Worm (Caenorhabditis elegans) whole organism, L2 larva: Measurements from ENCODE around the gene F18E9.4.
A peak's percentile ranks its signal among the peaks of the same experiment; 100 is the strongest.

Source experiments
- C34F6.9 ChIP-seq: fragments of 150-350 bp; optimal IDR thresholded peaks from 2 replicates; lab custom pipeline; 2014; ENCODE audit warnings: missing biosample characterization, missing genetic modification characterization
- F13H6.1 ChIP-seq: sonication (generic microtip); optimal IDR thresholded peaks from 2 replicates; lab custom pipeline; 2016; ENCODE audit warnings: missing genetic modification characterization, missing compliant biosample characterization
- R02D3.7 ChIP-seq: fragments of 150-350 bp; optimal IDR thresholded peaks from 2 replicates; lab custom pipeline; 2014; ENCODE audit warnings: missing biosample characterization, missing genetic modification characterization
- Y55F3AM.14 ChIP-seq: fragments of 200-800 bp; sonication (Bioruptor generic); optimal IDR thresholded peaks from 2 replicates; lab custom pipeline; 2018; ENCODE audit warnings: mild to moderate bottlenecking, missing genetic modification characterization, missing compliant biosample characterization
- ZK546.5 ChIP-seq: sonication (generic microtip); optimal IDR thresholded peaks from 2 replicates; lab custom pipeline; 2017; ENCODE audit warnings: missing biosample characterization, missing genetic modification characterization
- ama-1 ChIP-seq: fragments of 150-350 bp; optimal IDR thresholded peaks from 2 replicates; lab custom pipeline; 2018; ENCODE audit warnings: inconsistent platforms
- blmp-1 ChIP-seq: sonication (generic microtip); optimal IDR thresholded peaks from 2 replicates; lab custom pipeline; 2017; ENCODE audit warnings: missing genetic modification characterization, mild to moderate bottlenecking, missing compliant biosample characterization, antibody characterized with exemption, moderate library complexity; ENCODE audit not compliant: insufficient read depth
- crh-2 ChIP-seq: sonication (generic microtip); optimal IDR thresholded peaks from 2 replicates; lab custom pipeline; 2017; ENCODE audit warnings: missing biosample characterization, missing genetic modification characterization
- dmd-4 ChIP-seq: sonication (generic microtip); optimal IDR thresholded peaks from 2 replicates; lab custom pipeline; 2017; ENCODE audit warnings: missing biosample characterization, missing genetic modification characterization
- elt-1 ChIP-seq: fragments of 150-350 bp; optimal IDR thresholded peaks from 2 replicates; lab custom pipeline; 2014; ENCODE audit warnings: missing biosample characterization, missing genetic modification characterization
- elt-3 ChIP-seq: sonication (generic microtip); optimal IDR thresholded peaks from 2 replicates; lab custom pipeline; 2017; ENCODE audit warnings: missing biosample characterization, missing genetic modification characterization
- fos-1 ChIP-seq: fragments of 150-350 bp; optimal IDR thresholded peaks from 2 replicates; lab custom pipeline; 2014; ENCODE audit warnings: missing biosample characterization, missing genetic modification characterization
- gmeb-1 ChIP-seq: fragments of 150-350 bp; optimal IDR thresholded peaks from 2 replicates; lab custom pipeline; 2014; ENCODE audit warnings: missing biosample characterization, missing genetic modification characterization
- lin-13 ChIP-seq: fragments of 150-350 bp; optimal IDR thresholded peaks from 2 replicates; lab custom pipeline; 2014; ENCODE audit warnings: missing biosample characterization, missing genetic modification reagents, missing genetic modification characterization
- lin-39 ChIP-seq: fragments of 150-350 bp; optimal IDR thresholded peaks from 2 replicates; lab custom pipeline; 2014; ENCODE audit warnings: missing biosample characterization, missing genetic modification reagents, missing genetic modification characterization
- lsy-2 ChIP-seq, 2 experiments: fragments of 150-350 bp in 1 of 2; sonication (generic microtip) in 1 of 2; optimal IDR thresholded peaks; 2 replicates each; lab custom pipeline; 2014 to 2017; ENCODE audit warnings: missing biosample characterization in 2 of 2, missing genetic modification characterization in 2 of 2
- mab-5 ChIP-seq: fragments of 150-350 bp; optimal IDR thresholded peaks from 2 replicates; lab custom pipeline; 2014; ENCODE audit warnings: missing biosample characterization, missing genetic modification characterization
- mbf-1 ChIP-seq: sonication (generic microtip); optimal IDR thresholded peaks from 2 replicates; lab custom pipeline; 2017; ENCODE audit warnings: missing biosample characterization, missing genetic modification characterization
- mdl-1 ChIP-seq, 2 experiments: fragments of 150-350 bp in 1 of 2; sonication (generic microtip) in 1 of 2; optimal IDR thresholded peaks; 2 replicates each; lab custom pipeline; 2017; ENCODE audit warnings: missing biosample characterization in 2 of 2, missing genetic modification characterization in 2 of 2
- nhr-10 ChIP-seq: sonication (generic microtip); optimal IDR thresholded peaks from 2 replicates; lab custom pipeline; 2017; ENCODE audit warnings: missing biosample characterization, missing genetic modification characterization
- nhr-11 ChIP-seq: fragments of 150-350 bp; optimal IDR thresholded peaks from 2 replicates; lab custom pipeline; 2014; ENCODE audit warnings: missing biosample characterization, missing genetic modification characterization
- nhr-12 ChIP-seq: fragments of 150-350 bp; optimal IDR thresholded peaks from 2 replicates; lab custom pipeline; 2014; ENCODE audit warnings: missing biosample characterization, missing genetic modification characterization
- nhr-129 ChIP-seq: fragments of 150-350 bp; optimal IDR thresholded peaks from 2 replicates; lab custom pipeline; 2014; ENCODE audit warnings: missing biosample characterization, missing genetic modification characterization
- nhr-21 ChIP-seq: fragments of 150-350 bp; optimal IDR thresholded peaks from 2 replicates; lab custom pipeline; 2014; ENCODE audit warnings: missing biosample characterization, missing genetic modification characterization
- nhr-23 ChIP-seq: fragments of 150-350 bp; optimal IDR thresholded peaks from 2 replicates; lab custom pipeline; 2014; ENCODE audit warnings: missing biosample characterization, missing genetic modification reagents, missing genetic modification characterization
- nhr-237 ChIP-seq: fragments of 150-350 bp; optimal IDR thresholded peaks from 2 replicates; lab custom pipeline; 2014; ENCODE audit warnings: missing biosample characterization, missing genetic modification characterization
- nhr-25 ChIP-seq: fragments of 150-350 bp; sonication (generic microtip); optimal IDR thresholded peaks from 3 replicates; lab custom pipeline; 2014; ENCODE audit warnings: missing biosample characterization, missing genetic modification characterization
- peb-1 ChIP-seq: fragments of 150-350 bp; optimal IDR thresholded peaks from 2 replicates; lab custom pipeline; 2014; ENCODE audit warnings: missing biosample characterization, missing genetic modification characterization
- sem-4 ChIP-seq: fragments of 150-350 bp; optimal IDR thresholded peaks from 2 replicates; lab custom pipeline; 2014; ENCODE audit warnings: missing biosample characterization, missing genetic modification reagents, missing genetic modification characterization
- skn-1 ChIP-seq: sonication (generic microtip); optimal IDR thresholded peaks from 2 replicates; lab custom pipeline; 2017; ENCODE audit warnings: missing biosample characterization, missing genetic modification characterization
- sma-3 ChIP-seq: sonication (generic microtip); optimal IDR thresholded peaks from 2 replicates; lab custom pipeline; 2016; ENCODE audit warnings: missing genetic modification reagents, missing genetic modification characterization, missing compliant biosample characterization
- sma-9 ChIP-seq, 2 experiments: fragments of 150-350 bp in 1 of 2; sonication (generic microtip) in 1 of 2; optimal IDR thresholded peaks; 2 replicates each; lab custom pipeline; 2014 to 2016; ENCODE audit warnings: missing genetic modification characterization in 2 of 2, mild to moderate bottlenecking in 1 of 2, missing biosample characterization in 1 of 2, missing compliant biosample characterization in 1 of 2, missing genetic modification reagents in 1 of 2, moderate library complexity in 1 of 2
- snpc-4 ChIP-seq: fragments of 150-350 bp; optimal IDR thresholded peaks from 2 replicates; lab custom pipeline; 2014; ENCODE audit warnings: missing biosample characterization, missing genetic modification characterization
- unc-55 ChIP-seq: fragments of 150-350 bp; sonication (generic microtip); optimal IDR thresholded peaks from 3 replicates; lab custom pipeline; 2014; ENCODE audit warnings: missing biosample characterization, missing genetic modification reagents, missing genetic modification characterization
- unc-62 ChIP-seq: fragments of 150-350 bp; optimal IDR thresholded peaks from 2 replicates; lab custom pipeline; 2014; ENCODE audit warnings: missing biosample characterization, missing genetic modification reagents, missing genetic modification characterization
- ztf-1 ChIP-seq: fragments of 200-800 bp; sonication (Bioruptor generic); conservative IDR thresholded peaks from 2 replicates; pipeline ENCODE4 v1.3.6; 2022; ENCODE audit warnings: missing genetic modification characterization, missing compliant biosample characterization

F18E9.4 gene

DNA sequence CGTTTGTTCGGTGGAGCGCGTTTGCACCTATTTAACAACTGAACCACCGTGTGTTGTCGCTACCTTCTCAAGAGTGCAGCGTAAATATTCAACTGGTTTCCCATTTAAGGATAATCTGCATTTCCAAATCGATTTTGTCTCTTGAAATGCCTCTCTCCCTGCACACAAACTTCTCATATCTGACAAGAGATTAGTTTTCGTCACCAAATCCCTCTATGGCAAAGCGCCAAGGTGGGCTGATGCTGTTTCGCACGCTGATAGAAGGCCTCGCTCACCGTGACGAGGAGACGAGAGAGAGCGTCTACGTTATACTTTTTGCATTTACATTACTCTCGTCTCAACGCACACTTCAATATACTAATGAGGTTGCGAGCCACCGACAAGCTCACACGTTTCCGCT, 19.4 kb downstream of the F18E9.4 start:
- TF ChIP-seq mdl-1 (tag; optimal IDR thresholded peaks at IDR 0.05; lab: Kevin White, UChicago) (no peak), elt-1 (tag; lab: Kevin White, UChicago) (no peak), R02D3.7 (tag; lab: Kevin White, UChicago) (no peak), elt-3 (tag; lab: Kevin White, UChicago) (no peak), skn-1 (no peak), Y55F3AM.14 (no peak), fos-1 (no peak), C34F6.9 (no peak), unc-62 (no peak), ama-1 (lab: Kevin White, UChicago) (no peak), nhr-12 (tag; lab: Kevin White, UChicago) (no peak), gmeb-1 (tag; lab: Kevin White, UChicago) (no peak), nhr-10 (no peak), lin-39 (no peak), sma-9 (GFP tag; optimal IDR thresholded peaks at IDR 0.05; lab: Kevin White, UChicago) (no peak), sma-9 (tag; optimal IDR thresholded peaks at IDR 0.05; lab: Kevin White, UChicago) (no peak), nhr-23 (no peak), mbf-1 (no peak)

DNA sequence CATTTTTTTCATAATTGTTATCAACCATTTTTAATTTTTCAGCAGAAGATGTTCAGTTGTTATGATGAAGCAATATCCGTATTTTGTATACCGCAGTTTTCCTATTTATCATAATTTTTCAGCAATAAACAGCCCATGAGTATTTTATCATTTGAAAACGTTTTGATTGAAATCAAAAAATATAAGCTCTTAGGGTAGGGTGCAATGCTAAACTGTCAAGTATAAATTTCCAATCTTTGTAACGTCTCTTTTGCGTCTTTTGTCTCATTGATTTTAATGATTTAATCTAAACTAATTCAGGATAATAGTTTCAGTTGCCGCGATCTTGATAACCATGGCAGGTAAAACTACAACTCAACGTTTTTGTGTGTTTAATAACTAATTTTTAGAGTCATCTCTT, 20.9 kb downstream of the F18E9.4 start, which contains the start of gene F18E9.1:
TSS of gene F18E9.1 (plus strand) at position 301 of the 400 bp plus-strand sequence.
- TF ChIP-seq lin-39: no peak
- TF ChIP-seq ZK546.5 (tag; lab: Kevin White, UChicago): no peak
- no peak for TF ChIP-seq ztf-1 (GFP tag; lab: Robert Waterston, UW)
- TF ChIP-seq nhr-237 (tag; lab: Kevin White, UChicago): no peak
- TF ChIP-seq dmd-4 (tag; lab: Kevin White, UChicago): no peak
- no peak for TF ChIP-seq sem-4
- no peak for TF ChIP-seq crh-2 (tag; lab: Kevin White, UChicago)
- no peak for TF ChIP-seq nhr-21 (tag; lab: Kevin White, UChicago)
- TF ChIP-seq F13H6.1 (tag; lab: Kevin White, UChicago): no peak
- no peak for TF ChIP-seq peb-1 (tag; lab: Kevin White, UChicago)
- TF ChIP-seq blmp-1 (tag; lab: Kevin White, UChicago): no peak
- no peak for TF ChIP-seq mdl-1 (tag; optimal IDR thresholded peaks at IDR 0.05; lab: Kevin White, UChicago)
- no peak for TF ChIP-seq ama-1 (lab: Kevin White, UChicago)

DNA sequence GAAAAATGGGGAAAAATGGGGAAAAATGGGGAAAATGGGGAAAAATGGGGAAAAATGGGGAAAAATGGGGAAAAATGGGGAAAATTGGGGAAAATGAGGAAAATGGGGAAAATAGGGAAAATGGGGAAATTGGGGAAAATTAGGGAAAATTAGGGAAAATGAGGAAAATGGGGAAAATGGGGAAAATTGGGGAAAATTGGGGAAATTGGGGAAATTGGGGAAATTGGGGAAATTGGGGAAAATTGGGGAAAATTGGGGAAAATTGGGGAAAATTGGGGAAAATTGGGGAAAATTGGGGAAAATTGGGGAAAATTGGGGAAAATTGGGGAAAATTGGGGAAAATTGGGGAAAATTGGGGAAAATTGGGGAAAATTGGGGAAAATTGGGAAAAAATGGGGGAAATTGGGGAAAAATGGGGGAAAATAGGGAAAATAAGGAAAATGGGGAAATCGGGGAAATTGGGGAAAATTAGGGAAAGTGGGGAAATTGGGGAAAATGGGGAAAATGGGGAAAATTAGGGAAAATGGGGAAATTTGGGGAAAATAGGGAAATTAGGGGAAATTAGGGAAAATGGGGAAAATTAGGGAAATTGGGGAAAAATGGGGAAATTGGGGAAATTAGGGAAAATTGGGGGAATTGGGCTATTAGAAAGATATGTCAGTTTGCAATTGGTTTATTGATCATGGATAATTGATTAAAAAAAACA, 22.6 kb downstream of the F18E9.4 start:
- TF ChIP-seq nhr-11 (tag; lab: Kevin White, UChicago) (no peak), unc-62 (no peak), mab-5 (tag; lab: Kevin White, UChicago) (no peak), lin-13 (GFP tag; lab: Kevin White, UChicago) (no peak), unc-55 (GFP tag; lab: Kevin White, UChicago) (no peak), elt-3 (tag; lab: Kevin White, UChicago) (no peak)
- TF ChIP-seq, all 48 proteins: peak for 0

DNA sequence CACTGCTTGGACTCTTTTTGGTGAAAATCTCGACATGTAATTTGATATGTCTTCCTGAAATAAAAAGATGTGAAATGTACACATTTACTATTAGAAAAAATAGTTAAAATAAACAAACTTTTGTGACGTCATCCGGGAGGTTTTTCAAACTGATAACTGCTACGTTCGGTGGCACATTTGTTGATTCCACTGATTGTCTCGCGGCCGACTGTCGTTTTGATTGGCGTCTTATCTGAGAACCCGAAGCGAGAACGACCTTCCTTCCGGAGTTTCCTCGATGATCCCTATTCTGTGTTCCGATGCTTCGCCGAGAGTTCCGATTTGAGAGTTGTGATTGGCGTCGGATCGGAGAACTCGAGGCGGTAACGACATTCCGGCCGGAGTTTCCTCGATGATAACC, 23.8 kb downstream of the F18E9.4 start:
- TF ChIP-seq sma-9 (GFP tag; optimal IDR thresholded peaks at IDR 0.05; lab: Kevin White, UChicago) (peak; percentile 16), sma-9 (tag; optimal IDR thresholded peaks at IDR 0.05; lab: Kevin White, UChicago) (no peak), snpc-4 (tag; lab: Kevin White, UChicago) (no peak), sem-4 (no peak), Y55F3AM.14 (no peak), nhr-25 (tag; lab: Kevin White, UChicago) (no peak), ama-1 (lab: Kevin White, UChicago) (no peak), fos-1 (peak; percentile 45), mab-5 (tag; lab: Kevin White, UChicago) (no peak)

DNA sequence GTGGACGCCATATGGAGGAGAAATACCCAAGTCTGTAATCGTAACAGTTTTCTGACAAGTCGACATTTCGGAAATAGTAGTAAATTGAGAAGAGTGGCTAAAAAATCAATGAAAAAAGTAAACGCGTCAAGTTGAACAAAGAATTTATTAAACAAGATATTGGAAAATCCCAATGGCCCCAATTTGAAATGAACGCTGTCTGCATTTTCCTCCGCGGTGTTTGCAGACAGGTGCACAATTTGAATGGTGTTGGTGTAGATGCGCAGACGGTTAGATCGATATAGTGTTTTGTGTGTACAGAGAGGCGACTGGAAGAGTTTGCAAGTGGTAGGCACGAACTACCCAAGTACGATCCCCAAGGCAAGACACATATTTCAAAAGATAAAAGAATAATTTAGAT, 24.7 kb downstream of the F18E9.4 start, which contains the start of the genes H35N09.2 and H35N09.1:
TSS of gene H35N09.2 (minus strand) at position 54 of the 400 bp plus-strand sequence.
TSS of gene H35N09.1 (plus strand) at position 335 of the 400 bp plus-strand sequence.
- peak; percentile 59 for TF ChIP-seq C34F6.9
- peak; percentile 21 for TF ChIP-seq sma-9 (GFP tag; optimal IDR thresholded peaks at IDR 0.05; lab: Kevin White, UChicago)
- TF ChIP-seq sma-9 (tag; optimal IDR thresholded peaks at IDR 0.05; lab: Kevin White, UChicago): no peak
- no peak for TF ChIP-seq peb-1 (tag; lab: Kevin White, UChicago)
- no peak for TF ChIP-seq nhr-11 (tag; lab: Kevin White, UChicago)
- TF ChIP-seq ztf-1 (GFP tag; lab: Robert Waterston, UW): no peak
- TF ChIP-seq nhr-129 (tag; lab: Kevin White, UChicago): peak; percentile 70
- TF ChIP-seq gmeb-1 (tag; lab: Kevin White, UChicago): peak; percentile 42
- peak; percentile 23 for TF ChIP-seq F13H6.1 (tag; lab: Kevin White, UChicago)
- peak; percentile 16 for TF ChIP-seq sem-4
- peak; percentile 62 for TF ChIP-seq unc-55 (GFP tag; lab: Kevin White, UChicago)
- peak in 1 of 2 experiments; percentile 40 for TF ChIP-seq lsy-2 (tag; optimal IDR thresholded peaks at IDR 0.05; lab: Kevin White, UChicago)
- no peak for TF ChIP-seq lin-39
- TF ChIP-seq sma-3 (GFP tag; lab: Kevin White, UChicago): peak; percentile 3
- peak; percentile 38 for TF ChIP-seq fos-1
